Worm (Caenorhabditis elegans): ENCODE results near the gene R107.9.

DNA sequence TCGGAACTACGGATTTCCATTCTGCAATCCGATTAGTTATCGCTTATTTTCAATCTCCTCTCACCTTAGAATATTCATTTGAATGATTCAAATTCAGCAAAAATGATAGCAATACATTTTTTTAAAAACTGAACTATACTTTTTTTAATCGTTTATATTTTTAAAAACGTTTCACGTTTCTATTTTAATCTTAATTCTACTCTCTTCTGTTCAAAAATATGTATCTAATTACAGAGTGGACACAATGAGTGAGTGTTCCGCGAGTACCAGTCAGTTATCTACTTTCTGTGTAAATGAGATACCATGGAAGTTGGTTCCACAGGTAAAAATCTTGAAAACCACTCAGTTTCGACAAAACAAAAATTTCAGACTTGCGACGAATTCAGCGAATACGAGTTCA lies 35.2 kb upstream of the R107.9 start, which contains the start of the genes F59B2.15 and zif-1:
- no peak for TF ChIP-seq mdt-29 (GFP tag; IDR thresholded peaks at IDR 0.05)
- TF ChIP-seq snpc-4 (tag; optimal IDR thresholded peaks at IDR 0.05) = no peak
- TF ChIP-seq madf-5 (GFP tag; IDR thresholded peaks at IDR 0.05) = no peak
- no peak for TF ChIP-seq pha-4 (GFP tag; IDR thresholded peaks at IDR 0.05)
- no peak for TF ChIP-seq pha-4 (tag; optimal IDR thresholded peaks at IDR 0.05)
- no peak for TF ChIP-seq fos-1 (tag; optimal IDR thresholded peaks at IDR 0.05)
- no peak for TF ChIP-seq nhr-25 (tag; optimal IDR thresholded peaks at IDR 0.05; ENCODE audit: borderline replicate concordance, insufficient read depth)
- TF ChIP-seq dmd-8 (GFP tag; IDR thresholded peaks at IDR 0.05) = no peak
- no peak for TF ChIP-seq dpl-1 (GFP tag; optimal IDR thresholded peaks at IDR 0.05)
- no peak for TF ChIP-seq zfp-3 (GFP tag; conservative IDR thresholded peaks at IDR 0.05)

Data from whole organism, L4 larva.